Fruit fly (Drosophila melanogaster) whole organism, embryonic: ENCODE measurements around the gene ple.
A peak's percentile ranks its signal among the peaks of the same experiment; 100 is the strongest.

Experiments
- Ada2b ChIP-seq: fragments of 200-800 bp; sonication (Bioruptor generic); IDR thresholded peaks from 2 replicates; pipeline ENCODE4 v1.3.6; 2022; ENCODE audit warnings: missing biosample characterization, missing genetic modification characterization
- Antp ChIP-seq: fragments of 200-800 bp; sonication (Bioruptor generic); optimal IDR thresholded peaks from 3 replicates; lab custom pipeline; 2016; ENCODE audit warnings: missing biosample characterization, missing genetic modification characterization
- BEAF-32 ChIP-seq: fragments of 200-800 bp; sonication (Bioruptor generic); optimal IDR thresholded peaks from 3 replicates; lab custom pipeline; 2017; ENCODE audit warnings: missing biosample characterization, missing genetic modification characterization, mild to moderate bottlenecking, moderate library complexity, missing genetic modification reagents
- CG10654 ChIP-seq: fragments of 200-800 bp; sonication (Bioruptor generic); optimal IDR thresholded peaks from 2 replicates; lab custom pipeline; 2016; ENCODE audit warnings: missing biosample characterization, missing genetic modification characterization
- CG12071 ChIP-seq: fragments of 200-800 bp; sonication (Bioruptor generic); optimal IDR thresholded peaks from 3 replicates; lab custom pipeline; 2018; ENCODE audit warnings: missing biosample characterization, mild to moderate bottlenecking, missing genetic modification characterization
- CG12104 ChIP-seq: fragments of 200-800 bp; sonication (Bioruptor generic); optimal IDR thresholded peaks from 3 replicates; lab custom pipeline; 2016; ENCODE audit warnings: missing biosample characterization, missing genetic modification characterization
- CG12155 ChIP-seq: fragments of 200-800 bp; sonication (Bioruptor generic); optimal IDR thresholded peaks from 3 replicates; lab custom pipeline; 2016; ENCODE audit warnings: missing biosample characterization, missing genetic modification characterization
- CG12942 ChIP-seq: fragments of 200-800 bp; sonication (Bioruptor generic); optimal IDR thresholded peaks from 3 replicates; lab custom pipeline; 2016; ENCODE audit warnings: missing biosample characterization, missing genetic modification characterization
- CG15073 ChIP-seq: fragments of 200-800 bp; sonication (Bioruptor generic); optimal IDR thresholded peaks from 2 replicates; lab custom pipeline; 2016; ENCODE audit warnings: missing biosample characterization, missing genetic modification characterization
- CG17912 ChIP-seq: fragments of 200-800 bp; sonication (Bioruptor generic); optimal IDR thresholded peaks from 2 replicates; lab custom pipeline; 2018; ENCODE audit warnings: missing biosample characterization, mild to moderate bottlenecking, missing genetic modification characterization
- CG2199 ChIP-seq: fragments of 200-800 bp; sonication (Bioruptor generic); IDR thresholded peaks from 3 replicates; pipeline ENCODE4 v1.3.6; 2022; ENCODE audit warnings: missing biosample characterization, missing genetic modification characterization
- CG32767 ChIP-seq: fragments of 200-800 bp; sonication (Bioruptor generic); IDR thresholded peaks from 2 replicates; pipeline ENCODE4 v1.3.6; 2022; ENCODE audit warnings: missing biosample characterization, missing genetic modification characterization
- CG3407 ChIP-seq: fragments of 200-800 bp; sonication (Bioruptor generic); optimal IDR thresholded peaks from 2 replicates; lab custom pipeline; 2018; ENCODE audit warnings: missing biosample characterization, mild to moderate bottlenecking, missing genetic modification characterization
- CG34224 ChIP-seq: fragments of 200-800 bp; sonication (Bioruptor generic); IDR thresholded peaks from 3 replicates; pipeline ENCODE4 v1.3.6; 2022; ENCODE audit warnings: missing biosample characterization, missing genetic modification characterization; ENCODE audit not compliant: partially characterized antibody
- CG34422 ChIP-seq: fragments of 200-800 bp; sonication (Bioruptor generic); IDR thresholded peaks from 3 replicates; pipeline ENCODE4 v1.3.6; 2022; ENCODE audit warnings: missing biosample characterization, missing genetic modification characterization
- CG4424 ChIP-seq: fragments of 200-800 bp; sonication (Bioruptor generic); optimal IDR thresholded peaks from 3 replicates; lab custom pipeline; 2016; ENCODE audit warnings: missing biosample characterization, missing genetic modification characterization
- CG6272 ChIP-seq: fragments of 200-800 bp; sonication (Bioruptor generic); IDR thresholded peaks from 2 replicates; pipeline ENCODE4 v1.3.6; 2022; ENCODE audit warnings: missing biosample characterization, missing genetic modification characterization
- CG6813 ChIP-seq: fragments of 200-800 bp; sonication (Bioruptor generic); optimal IDR thresholded peaks from 2 replicates; lab custom pipeline; 2017; ENCODE audit warnings: missing biosample characterization, missing genetic modification characterization, mild to moderate bottlenecking, moderate library complexity, missing genetic modification reagents
- CG7786 ChIP-seq: fragments of 200-800 bp; sonication (Bioruptor generic); optimal IDR thresholded peaks from 2 replicates; lab custom pipeline; 2016; ENCODE audit warnings: missing biosample characterization, missing genetic modification characterization
- CG8924 ChIP-seq: fragments of 200-800 bp; optimal IDR thresholded peaks from 3 replicates; lab custom pipeline; 2019; ENCODE audit warnings: missing biosample characterization, mild to moderate bottlenecking, missing genetic modification characterization, moderate library complexity
- CG9817 ChIP-seq: fragments of 200-800 bp; sonication (Bioruptor generic); optimal IDR thresholded peaks from 2 replicates; lab custom pipeline; 2018; ENCODE audit warnings: missing biosample characterization, mild to moderate bottlenecking, missing genetic modification characterization, moderate library complexity
- CTCF ChIP-seq: fragments of 200-800 bp; sonication (Bioruptor generic); optimal IDR thresholded peaks from 2 replicates; lab custom pipeline; 2017; ENCODE audit warnings: missing biosample characterization, mild to moderate bottlenecking, missing genetic modification characterization, moderate library complexity
- Camta ChIP-seq: fragments of 200-800 bp; sonication (Bioruptor generic); optimal IDR thresholded peaks from 2 replicates; lab custom pipeline; 2016; ENCODE audit warnings: missing biosample characterization, missing genetic modification characterization
- Chrac-16 ChIP-seq: fragments of 200-800 bp; sonication (Bioruptor generic); optimal IDR thresholded peaks from 3 replicates; lab custom pipeline; 2016; ENCODE audit warnings: missing biosample characterization, missing genetic modification characterization
- Doc3 ChIP-seq: fragments of 200-800 bp; sonication (Bioruptor generic); IDR thresholded peaks from 3 replicates; pipeline ENCODE4 v1.3.6; 2022; ENCODE audit warnings: missing biosample characterization, missing genetic modification characterization; ENCODE audit not compliant: partially characterized antibody
- Dp ChIP-seq: fragments of 200-800 bp; sonication (Bioruptor generic); optimal IDR thresholded peaks from 2 replicates; lab custom pipeline; 2018; ENCODE audit warnings: missing biosample characterization, mild to moderate bottlenecking, missing genetic modification characterization, moderate library complexity
- ERR ChIP-seq: fragments of 200-800 bp; sonication (Bioruptor generic); optimal IDR thresholded peaks from 2 replicates; lab custom pipeline; 2016; ENCODE audit warnings: missing biosample characterization, missing genetic modification characterization
- Fer1 ChIP-seq: fragments of 200-800 bp; sonication (Bioruptor generic); optimal IDR thresholded peaks from 2 replicates; lab custom pipeline; 2017; ENCODE audit warnings: missing biosample characterization, mild to moderate bottlenecking, missing genetic modification characterization
- Hmr ChIP-seq: fragments of 200-800 bp; sonication (Bioruptor generic); optimal IDR thresholded peaks from 3 replicates; lab custom pipeline; 2017; ENCODE audit warnings: mild to moderate bottlenecking, missing biosample characterization, missing genetic modification reagents, missing genetic modification characterization
- Kr ChIP-seq: fragments of 200-800 bp; sonication (Bioruptor generic); optimal IDR thresholded peaks from 2 replicates; lab custom pipeline; 2017; ENCODE audit warnings: missing biosample characterization, mild to moderate bottlenecking, missing genetic modification characterization
- MTF-1 ChIP-seq: fragments of 200-800 bp; sonication (Bioruptor generic); optimal IDR thresholded peaks from 2 replicates; lab custom pipeline; 2018; ENCODE audit warnings: missing biosample characterization, mild to moderate bottlenecking, missing genetic modification characterization, borderline replicate concordance
- Med ChIP-seq: fragments of 200-800 bp; sonication (Bioruptor generic); peaks from one replicate; lab custom pipeline; 2016; ENCODE audit warnings: missing biosample characterization, missing genetic modification characterization, mild to moderate bottlenecking, inconsistent platforms, moderate library complexity
- Mes4 ChIP-seq: fragments of 200-800 bp; sonication (Bioruptor generic); optimal IDR thresholded peaks from 2 replicates; lab custom pipeline; 2016; ENCODE audit warnings: missing biosample characterization, missing genetic modification characterization
- Opbp ChIP-seq: fragments of 200-800 bp; sonication (Bioruptor generic); IDR thresholded peaks from 3 replicates; pipeline ENCODE4 v1.3.6; 2022; ENCODE audit warnings: missing biosample characterization, missing genetic modification characterization; ENCODE audit not compliant: partially characterized antibody
- Scr ChIP-seq: fragments of 200-800 bp; sonication (Bioruptor generic); IDR thresholded peaks from 2 replicates; pipeline ENCODE4 v1.3.6; 2022; ENCODE audit warnings: missing biosample characterization, missing genetic modification characterization; ENCODE audit not compliant: partially characterized antibody
- Sry-δ ChIP-seq: fragments of 200-800 bp; sonication (Bioruptor generic); optimal IDR thresholded peaks from 2 replicates; lab custom pipeline; 2016; ENCODE audit warnings: missing biosample characterization, missing genetic modification characterization
- ap ChIP-seq: fragments of 200-800 bp; sonication (Bioruptor generic); IDR thresholded peaks from 2 replicates; pipeline ENCODE4 v1.3.6; 2022; ENCODE audit warnings: missing biosample characterization, missing genetic modification characterization
- corto ChIP-seq: fragments of 200-800 bp; sonication (Bioruptor generic); optimal IDR thresholded peaks from 2 replicates; lab custom pipeline; 2016; ENCODE audit warnings: missing biosample characterization, mild to moderate bottlenecking, missing genetic modification characterization, moderate library complexity
- danr ChIP-seq: fragments of 200-800 bp; sonication (Bioruptor generic); IDR thresholded peaks from 2 replicates; pipeline ENCODE4 v1.3.6; 2022; ENCODE audit warnings: missing biosample characterization, missing genetic modification characterization
- dati ChIP-seq: fragments of 200-800 bp; sonication (Bioruptor generic); IDR thresholded peaks from 2 replicates; pipeline ENCODE4 v1.3.6; 2022; ENCODE audit warnings: missing biosample characterization, missing genetic modification characterization
- dysf ChIP-seq: fragments of 200-800 bp; sonication (Bioruptor generic); IDR thresholded peaks from 3 replicates; pipeline ENCODE4 v1.3.6; 2022; ENCODE audit warnings: missing biosample characterization, missing genetic modification characterization
- emc ChIP-seq: fragments of 200-800 bp; sonication (Bioruptor generic); optimal IDR thresholded peaks from 2 replicates; lab custom pipeline; 2016; ENCODE audit warnings: missing biosample characterization, missing genetic modification characterization
- gfzf ChIP-seq: fragments of 200-800 bp; sonication (Bioruptor generic); optimal IDR thresholded peaks from 2 replicates; lab custom pipeline; 2016; ENCODE audit warnings: missing biosample characterization, mild to moderate bottlenecking, missing genetic modification characterization, moderate library complexity
- gt ChIP-seq: fragments of 200-800 bp; sonication (Bioruptor generic); IDR thresholded peaks from 2 replicates; pipeline ENCODE4 v1.3.6; 2022; ENCODE audit warnings: missing biosample characterization, missing genetic modification characterization
- hb ChIP-seq: fragments of 200-800 bp; sonication (Bioruptor generic); IDR thresholded peaks from 3 replicates; pipeline ENCODE4 v1.3.6; 2022; ENCODE audit warnings: missing biosample characterization, missing genetic modification characterization; ENCODE audit not compliant: partially characterized antibody
- ind ChIP-seq: fragments of 200-800 bp; sonication (Bioruptor generic); optimal IDR thresholded peaks from 3 replicates; lab custom pipeline; 2016; ENCODE audit warnings: missing biosample characterization, missing genetic modification characterization
- lbe ChIP-seq: fragments of 200-800 bp; sonication (Bioruptor generic); optimal IDR thresholded peaks from 2 replicates; lab custom pipeline; 2016; ENCODE audit warnings: missing biosample characterization, mild to moderate bottlenecking, missing genetic modification characterization
- nerfin-2 ChIP-seq: fragments of 200-800 bp; sonication (Bioruptor generic); IDR thresholded peaks from 2 replicates; pipeline ENCODE4 v1.3.6; 2022; ENCODE audit warnings: missing biosample characterization, missing genetic modification characterization; ENCODE audit not compliant: partially characterized antibody
- otp ChIP-seq: fragments of 200-800 bp; sonication (Bioruptor generic); IDR thresholded peaks from 3 replicates; pipeline ENCODE4, ENCODE4 v1.3.6; 2022; ENCODE audit warnings: missing biosample characterization, missing genetic modification characterization
- pnt ChIP-seq: fragments of 200-800 bp; sonication (Bioruptor generic); optimal IDR thresholded peaks from 3 replicates; lab custom pipeline; 2016; ENCODE audit warnings: missing biosample characterization, missing genetic modification characterization
- slp2 ChIP-seq: fragments of 200-800 bp; sonication (Bioruptor generic); optimal IDR thresholded peaks from 2 replicates; lab custom pipeline; 2016; ENCODE audit warnings: missing biosample characterization, missing genetic modification characterization

The ple gene

dm6 chr3L:6703368-6703807, 15.9 kb downstream of the ple start, which contains the start of gene SP1173 (continued):
- no peak for TF ChIP-seq nerfin-2 (GFP tag; lab: Robert Waterston, UW)
- no peak for TF ChIP-seq CG9817 (tag; lab: Kevin White, UChicago)
- TF ChIP-seq Doc3 (GFP tag; lab: Robert Waterston, UW) = no peak
- TF ChIP-seq CG12155 (GFP tag; lab: Kevin White, UChicago) = no peak
- TF ChIP-seq Scr = peak; percentile 50
- TF ChIP-seq CTCF (GFP tag; lab: Kevin White, UChicago) = peak; percentile 68
- TF ChIP-seq Kr (GFP tag; lab: Kevin White, UChicago) = peak; percentile 60
- TF ChIP-seq CG10654 (GFP tag; lab: Kevin White, UChicago) = no peak
- peak; percentile 49; the same call in 1 of the 2 replicates for TF ChIP-seq CG32767 (GFP tag; lab: Robert Waterston, UW)
- no peak for TF ChIP-seq ap (GFP tag; lab: Robert Waterston, UW)
- TF ChIP-seq Camta = peak; percentile 9
- TF ChIP-seq CG8924 (tag; lab: Kevin White, UChicago) = peak; percentile 31
- TF ChIP-seq slp2 (GFP tag; lab: Kevin White, UChicago) = no peak
- TF ChIP-seq ind = no peak
- no peak for TF ChIP-seq hb (GFP tag; lab: Robert Waterston, UW)
- peak; percentile 27; the same call in 1 of the 3 replicates for TF ChIP-seq CG34224 (GFP tag; lab: Robert Waterston, UW)
- TF ChIP-seq Dp = peak; percentile 3
- peak; percentile 65; the same call in 1 of the 3 replicates for TF ChIP-seq Opbp (GFP tag; lab: Robert Waterston, UW)
- TF ChIP-seq corto = no peak
- peak; percentile 48 for TF ChIP-seq Hmr (GFP tag; lab: Kevin White, UChicago)
- peak; percentile 25 for TF ChIP-seq ERR (GFP tag; lab: Kevin White, UChicago)
- no peak for TF ChIP-seq dati
- TF ChIP-seq CG4424 = no peak
- TF ChIP-seq CG15073 = peak; percentile 100
- peak; percentile 3 for TF ChIP-seq CG17912 (GFP tag; lab: Kevin White, UChicago)
- no peak for TF ChIP-seq Ada2b (GFP tag; lab: Robert Waterston, UW)
- TF ChIP-seq Med = peak; percentile 85
- TF ChIP-seq MTF-1 = no peak
- TF ChIP-seq otp (GFP tag; lab: Robert Waterston, UW) = no peak
- no peak for TF ChIP-seq Chrac-16 (GFP tag; lab: Kevin White, UChicago)
- TF ChIP-seq CG6272 = 0 out of 2 replicates have a peak, but pooled peaks have one; percentile 22
- no peak for TF ChIP-seq CG12942
- TF ChIP-seq CG2199 = peak; percentile 85; the same call in 1 of the 3 replicates
- no peak for TF ChIP-seq lbe (GFP tag; lab: Kevin White, UChicago)
- TF ChIP-seq emc = no peak
- peak; percentile 5 for TF ChIP-seq BEAF-32
- TF ChIP-seq Antp (GFP tag; lab: Kevin White, UChicago) = peak; percentile 42
- peak; percentile 62 for TF ChIP-seq Fer1 (GFP tag; lab: Kevin White, UChicago)
- peak; percentile 13 for TF ChIP-seq Sry-δ (GFP tag; lab: Kevin White, UChicago)
- TF ChIP-seq gfzf (GFP tag; lab: Kevin White, UChicago) = no peak
- no peak for TF ChIP-seq danr (GFP tag; lab: Robert Waterston, UW)
- no peak for TF ChIP-seq CG12104
- TF ChIP-seq CG6813 (GFP tag; lab: Kevin White, UChicago) = peak; percentile 70
- TF ChIP-seq CG34422 (GFP tag; lab: Robert Waterston, UW) = peak; percentile 88; the same call in 1 of the 3 replicates
- TF ChIP-seq pnt (GFP tag; lab: Kevin White, UChicago) = no peak
- no peak; the same call in 2 of the 3 replicates for TF ChIP-seq dysf
- TF ChIP-seq CG7786 (GFP tag; lab: Kevin White, UChicago) = peak; percentile 12
- TF ChIP-seq Mes4 (GFP tag; lab: Kevin White, UChicago) = peak; percentile 32
- peak; percentile 58 for TF ChIP-seq CG12071
- TF ChIP-seq gt = no peak
- peak; percentile 22 for TF ChIP-seq CG3407 (GFP tag; lab: Kevin White, UChicago)
